Worm (Caenorhabditis elegans) whole organism, midembryonic: ENCODE measurements around the gene nac-2.

Experiments used
- T22C8.4 ChIP-seq: fragments of 200-800 bp; sonication (Bioruptor generic); IDR thresholded peaks from 2 replicates; pipeline ENCODE4 v1.3.6; 2022; ENCODE audit warnings: missing genetic modification characterization, missing compliant biosample characterization
- cog-1 ChIP-seq: sonication (generic microtip); optimal IDR thresholded peaks from 2 replicates; lab custom pipeline; 2016; ENCODE audit warnings: missing genetic modification characterization, missing compliant biosample characterization
- flt-1 ChIP-seq: fragments of 200-800 bp; sonication (Bioruptor generic); IDR thresholded peaks from 2 replicates; pipeline ENCODE4 v1.3.6; 2022; ENCODE audit warnings: missing genetic modification characterization, missing compliant biosample characterization
- klf-2 ChIP-seq: fragments of 200-800 bp; sonication (Bioruptor generic); conservative IDR thresholded peaks from 2 replicates; pipeline ENCODE4 v1.3.6; 2022; ENCODE audit warnings: missing genetic modification reagents, missing genetic modification characterization, missing compliant biosample characterization
- med-1 ChIP-seq: sonication (generic microtip); optimal IDR thresholded peaks from 2 replicates; lab custom pipeline; 2017; ENCODE audit warnings: missing genetic modification characterization, mild to moderate bottlenecking, missing compliant biosample characterization, antibody characterized with exemption, missing genetic modification reagents; ENCODE audit not compliant: insufficient read depth
- ref-1 ChIP-seq: fragments of 200-800 bp; sonication (Bioruptor generic); conservative IDR thresholded peaks from 2 replicates; pipeline ENCODE4 v1.3.6; 2022; ENCODE audit warnings: missing genetic modification reagents, missing genetic modification characterization, missing compliant biosample characterization
- tab-1 ChIP-seq: fragments of 200-800 bp; sonication (Bioruptor generic); IDR thresholded peaks from 2 replicates; pipeline ENCODE4 v1.3.6; 2022; ENCODE audit warnings: missing genetic modification characterization, missing compliant biosample characterization
- ztf-23 ChIP-seq: fragments of 200-800 bp; sonication (Bioruptor generic); IDR thresholded peaks from 2 replicates; pipeline ENCODE4 v1.3.6; 2022; ENCODE audit warnings: missing genetic modification reagents, missing genetic modification characterization, missing compliant biosample characterization
- ztf-29 ChIP-seq: fragments of 200-800 bp; sonication (Bioruptor generic); IDR thresholded peaks from 2 replicates; pipeline ENCODE4 v1.3.6; 2022; ENCODE audit warnings: missing genetic modification reagents, missing genetic modification characterization, missing compliant biosample characterization

nac-2 gene

ce11 chrIII:9053263-9053662 is 10.2 kb upstream of the nac-2 start:
- TF ChIP-seq klf-2 (GFP tag; lab: Robert Waterston, UW), result no peak
- no peak for TF ChIP-seq tab-1
- TF ChIP-seq cog-1, result no peak
- TF ChIP-seq med-1 (GFP tag; lab: Kevin White, UChicago), result no peak
- no peak for TF ChIP-seq ztf-23 (GFP tag; lab: Robert Waterston, UW)
- TF ChIP-seq T22C8.4 (GFP tag; lab: Robert Waterston, UW), result no peak
- no peak for TF ChIP-seq flt-1 (GFP tag; lab: Robert Waterston, UW)
- TF ChIP-seq ref-1 (GFP tag; lab: Robert Waterston, UW), result no peak
- TF ChIP-seq ztf-29 (GFP tag; lab: Robert Waterston, UW), result no peak

ce11 chrIII:9052371-9052978 is 9.4 kb upstream of the nac-2 start:
- TF ChIP-seq ztf-23 (GFP tag; lab: Robert Waterston, UW), result no peak
- TF ChIP-seq klf-2 (GFP tag; lab: Robert Waterston, UW), result peak; percentile 38; the same call in 1 of the 2 replicates
- 0 out of 2 replicates have a peak, but pooled peaks have one; percentile 18 for TF ChIP-seq ztf-29 (GFP tag; lab: Robert Waterston, UW)

- TF ChIP-seq ztf-29 (GFP tag; lab: Robert Waterston, UW), result no peak
- no peak for TF ChIP-seq med-1 (GFP tag; lab: Kevin White, UChicago)
- TF ChIP-seq tab-1, result no peak
- TF ChIP-seq flt-1 (GFP tag; lab: Robert Waterston, UW), result no peak
- TF ChIP-seq T22C8.4 (GFP tag; lab: Robert Waterston, UW), result no peak
- TF ChIP-seq klf-2 (GFP tag; lab: Robert Waterston, UW), result no peak
- no peak for TF ChIP-seq ztf-23 (GFP tag; lab: Robert Waterston, UW)
- TF ChIP-seq ref-1 (GFP tag; lab: Robert Waterston, UW), result no peak
- no peak for TF ChIP-seq cog-1
Observed at ce11 chrIII:9051714-9052113, 8.6 kb upstream of the nac-2 start.

- TF ChIP-seq klf-2 (GFP tag; lab: Robert Waterston, UW), result no peak
- TF ChIP-seq ref-1 (GFP tag; lab: Robert Waterston, UW), result no peak
- TF ChIP-seq med-1 (GFP tag; lab: Kevin White, UChicago), result no peak
- TF ChIP-seq tab-1, result no peak
- TF ChIP-seq flt-1 (GFP tag; lab: Robert Waterston, UW), result no peak
- TF ChIP-seq ztf-29 (GFP tag; lab: Robert Waterston, UW), result no peak
- TF ChIP-seq cog-1, result no peak
- no peak for TF ChIP-seq ztf-23 (GFP tag; lab: Robert Waterston, UW)
- TF ChIP-seq T22C8.4 (GFP tag; lab: Robert Waterston, UW), result no peak
Observed at ce11 chrIII:9051119-9051597, 8.1 kb upstream of the nac-2 start.

- TF ChIP-seq T22C8.4 (GFP tag; lab: Robert Waterston, UW), result no peak
- TF ChIP-seq klf-2 (GFP tag; lab: Robert Waterston, UW), result no peak
- TF ChIP-seq tab-1, result no peak
- no peak for TF ChIP-seq med-1 (GFP tag; lab: Kevin White, UChicago)
- no peak for TF ChIP-seq cog-1
- no peak for TF ChIP-seq ref-1 (GFP tag; lab: Robert Waterston, UW)
- no peak for TF ChIP-seq ztf-29 (GFP tag; lab: Robert Waterston, UW)
Observed at ce11 chrIII:9050600-9050999, 7.5 kb upstream of the nac-2 start, which contains the start of gene ikke-1. Gene ikke-1, minus strand, starts transcription at chrIII:9050700.

ce11 chrIII:9047260-9047659 is 4.2 kb upstream of the nac-2 start:
- TF ChIP-seq ref-1 (GFP tag; lab: Robert Waterston, UW), result no peak
- no peak for TF ChIP-seq T22C8.4 (GFP tag; lab: Robert Waterston, UW)
- no peak for TF ChIP-seq ztf-29 (GFP tag; lab: Robert Waterston, UW)
- no peak for TF ChIP-seq klf-2 (GFP tag; lab: Robert Waterston, UW)
- no peak for TF ChIP-seq med-1 (GFP tag; lab: Kevin White, UChicago)
- no peak for TF ChIP-seq cog-1
- no peak for TF ChIP-seq ztf-23 (GFP tag; lab: Robert Waterston, UW)
- no peak for TF ChIP-seq flt-1 (GFP tag; lab: Robert Waterston, UW)
- no peak for TF ChIP-seq tab-1

ce11 chrIII:9045838-9046237 is 2.7 kb upstream of the nac-2 start, which contains the start of gene R107.2:
Gene R107.2, minus strand, starts transcription at chrIII:9045938.
- TF ChIP-seq T22C8.4 (GFP tag; lab: Robert Waterston, UW) (no peak), ztf-23 (GFP tag; lab: Robert Waterston, UW) (no peak), flt-1 (GFP tag; lab: Robert Waterston, UW) (no peak), tab-1 (no peak), ref-1 (GFP tag; lab: Robert Waterston, UW) (no peak), med-1 (GFP tag; lab: Kevin White, UChicago) (no peak), klf-2 (GFP tag; lab: Robert Waterston, UW) (no peak)

ce11 chrIII:9037658-9038057 is 5.4 kb downstream of the nac-2 start, which contains the start of gene R107.9:
Gene R107.9, plus strand, starts transcription at chrIII:9037958.
- TF ChIP-seq tab-1, result no peak
- no peak for TF ChIP-seq klf-2 (GFP tag; lab: Robert Waterston, UW)
- TF ChIP-seq ref-1 (GFP tag; lab: Robert Waterston, UW), result no peak
- TF ChIP-seq flt-1 (GFP tag; lab: Robert Waterston, UW), result no peak
- TF ChIP-seq T22C8.4 (GFP tag; lab: Robert Waterston, UW), result no peak
- TF ChIP-seq med-1 (GFP tag; lab: Kevin White, UChicago), result no peak
- no peak for TF ChIP-seq ztf-23 (GFP tag; lab: Robert Waterston, UW)
- no peak for TF ChIP-seq cog-1
- TF ChIP-seq ztf-29 (GFP tag; lab: Robert Waterston, UW), result no peak

ce11 chrIII:9035037-9035436 is 8.1 kb downstream of the nac-2 start:
- TF ChIP-seq ref-1 (GFP tag; lab: Robert Waterston, UW) (no peak), klf-2 (GFP tag; lab: Robert Waterston, UW) (no peak), ztf-23 (GFP tag; lab: Robert Waterston, UW) (no peak), flt-1 (GFP tag; lab: Robert Waterston, UW) (no peak), tab-1 (no peak), med-1 (GFP tag; lab: Kevin White, UChicago) (no peak), ztf-29 (GFP tag; lab: Robert Waterston, UW) (no peak), T22C8.4 (GFP tag; lab: Robert Waterston, UW) (no peak), cog-1 (no peak)
